Fruit fly (Drosophila melanogaster): ENCODE measurements around the gene CRMP.

CRMP gene

DNA sequence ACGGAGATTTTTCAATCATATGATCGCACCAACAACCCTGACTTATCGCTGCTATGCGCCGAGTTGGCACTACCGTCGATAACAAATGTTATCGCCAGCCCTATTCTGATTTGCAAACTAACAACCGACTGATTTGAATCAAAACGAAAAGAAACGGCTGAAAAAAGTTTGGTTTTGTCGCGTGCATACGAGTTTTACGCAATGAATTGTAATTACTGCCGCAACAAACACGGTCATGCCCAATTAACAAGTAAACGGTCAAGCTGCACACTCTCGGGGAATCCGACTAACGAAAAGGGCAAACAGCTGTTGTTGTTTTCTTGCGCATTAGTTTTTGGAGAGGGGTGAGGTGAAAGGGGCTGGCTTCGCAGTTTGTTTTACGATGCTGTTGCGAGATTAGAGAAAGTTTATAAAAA is 6.1 kb upstream of the CRMP start, which contains the start of the genes CG14671 and CG12746 (continued):
- peak; percentile 20; the same call in 1 of the 2 replicates for TF ChIP-seq Bgb (GFP tag; IDR thresholded peaks at IDR 0.05; ENCODE audit: partially characterized antibody)
- no peak for TF ChIP-seq CG8359 (GFP tag; optimal IDR thresholded peaks at IDR 0.05; ENCODE audit: borderline replicate concordance)
- no peak for TF ChIP-seq CG1832 (GFP tag; optimal IDR thresholded peaks at IDR 0.05)
- TF ChIP-seq bowl (GFP tag; IDR thresholded peaks at IDR 0.05): no peak
- TF ChIP-seq CG17802 (tag; optimal IDR thresholded peaks at IDR 0.05): no peak
- no peak for TF ChIP-seq CG3065 (GFP tag; optimal IDR thresholded peaks at IDR 0.05)
- no peak for TF ChIP-seq hkb (optimal IDR thresholded peaks at IDR 0.05)
- TF ChIP-seq hkb (GFP tag; IDR thresholded peaks at IDR 0.05): no peak
- no peak for TF ChIP-seq CG10209 (GFP tag; optimal IDR thresholded peaks at IDR 0.05)
- no peak for TF ChIP-seq az2 (GFP tag; optimal IDR thresholded peaks at IDR 0.05)
- TF ChIP-seq dmrt11E (tag; optimal IDR thresholded peaks at IDR 0.05): no peak
- no peak for TF ChIP-seq fd3F (GFP tag; optimal IDR thresholded peaks at IDR 0.05)
- no peak for TF ChIP-seq Camta (GFP tag; optimal IDR thresholded peaks at IDR 0.05)

- TF ChIP-seq CG6654 (GFP tag; optimal IDR thresholded peaks at IDR 0.05): peak; percentile 19
- TF ChIP-seq lbe (GFP tag; optimal IDR thresholded peaks at IDR 0.05): peak; percentile 68
- peak; percentile 9 for TF ChIP-seq CG2116 (GFP tag; optimal IDR thresholded peaks at IDR 0.05)
- peak; percentile 81 for TF ChIP-seq cwo (GFP tag; optimal IDR thresholded peaks at IDR 0.05)
- peak; percentile 90 for TF ChIP-seq Optix (GFP tag; IDR thresholded peaks at IDR 0.05)
- TF ChIP-seq knrl (GFP tag; IDR thresholded peaks at IDR 0.05; ENCODE audit: partially characterized antibody): no peak
- TF ChIP-seq CG3838 (GFP tag; optimal IDR thresholded peaks at IDR 0.05): peak; percentile 28
- no peak for TF ChIP-seq ftz-f1 (GFP tag; optimal IDR thresholded peaks at IDR 0.05)
- TF ChIP-seq CG12942 (GFP tag; optimal IDR thresholded peaks at IDR 0.05): peak; percentile 56
- no peak for TF ChIP-seq amos (GFP tag; IDR thresholded peaks at IDR 0.05; ENCODE audit: partially characterized antibody)
- no peak for TF ChIP-seq CG7928 (GFP tag; optimal IDR thresholded peaks at IDR 0.05)
- TF ChIP-seq sr (GFP tag; IDR thresholded peaks at IDR 0.05): peak; percentile 70; the same call in 1 of the 3 replicates
- TF ChIP-seq CG2202 (tag; optimal IDR thresholded peaks at IDR 0.05): no peak
- TF ChIP-seq luna (GFP tag; optimal IDR thresholded peaks at IDR 0.05): no peak
- TF ChIP-seq HmgD (GFP tag; optimal IDR thresholded peaks at IDR 0.05): no peak
- TF ChIP-seq CG17802 (tag; optimal IDR thresholded peaks at IDR 0.05): peak; percentile 59
- peak; percentile 56; the same call in 1 of the 2 replicates for TF ChIP-seq gt (GFP tag; IDR thresholded peaks at IDR 0.05)
- no peak for TF ChIP-seq CG42726 (GFP tag; IDR thresholded peaks at IDR 0.05; ENCODE audit: partially characterized antibody)
- peak; percentile 73 for TF ChIP-seq salm (tag; optimal IDR thresholded peaks at IDR 0.05)
- peak; percentile 76 for TF ChIP-seq CG1024 (GFP tag; IDR thresholded peaks at IDR 0.05)
- TF ChIP-seq Hey (tag; optimal IDR thresholded peaks at IDR 0.05): peak; percentile 91
- no peak for TF ChIP-seq tll (GFP tag; optimal IDR thresholded peaks at IDR 0.05)
- TF ChIP-seq wor (GFP tag; IDR thresholded peaks at IDR 0.05): peak; percentile 75
- peak; percentile 82 for TF ChIP-seq esg (GFP tag; conservative IDR thresholded peaks at IDR 0.05)
- TF ChIP-seq CG9215 (GFP tag; IDR thresholded peaks at IDR 0.05): peak; percentile 66
- no peak for TF ChIP-seq crp (GFP tag; optimal IDR thresholded peaks at IDR 0.05)
- TF ChIP-seq CG18011 (GFP tag; optimal IDR thresholded peaks at IDR 0.05): peak; percentile 61
- TF ChIP-seq sd (tag; optimal IDR thresholded peaks at IDR 0.05): peak; percentile 78
- TF ChIP-seq trh (GFP tag; optimal IDR thresholded peaks at IDR 0.05): peak; percentile 39
- TF ChIP-seq CG11695 (GFP tag; IDR thresholded peaks at IDR 0.05): peak; percentile 89
- no peak for TF ChIP-seq usp (GFP tag; optimal IDR thresholded peaks at IDR 0.05)
- TF ChIP-seq CG15514 (GFP tag; optimal IDR thresholded peaks at IDR 0.05): peak; percentile 80
- TF ChIP-seq CG8359 (GFP tag; optimal IDR thresholded peaks at IDR 0.05; ENCODE audit: borderline replicate concordance): peak; percentile 5
- TF ChIP-seq aop (GFP tag; IDR thresholded peaks at IDR 0.05): peak; percentile 74
- TF ChIP-seq hb (GFP tag; IDR thresholded peaks at IDR 0.05; ENCODE audit: partially characterized antibody): no peak
- peak; percentile 59 for TF ChIP-seq maf-S (GFP tag; optimal IDR thresholded peaks at IDR 0.05)
- 0 out of 2 replicates have a peak, but pooled peaks have one; percentile 8 for TF ChIP-seq Lim3 (GFP tag; IDR thresholded peaks at IDR 0.05)
- no peak for TF ChIP-seq kni (GFP tag; optimal IDR thresholded peaks at IDR 0.05)
These were observed 5.3 kb upstream of the CRMP start for dm6 chr3R:5565623-5566022.
